Worm (Caenorhabditis elegans) whole organism, early embryonic: ENCODE measurements around the gene C33G3.6.

Experiments
- B0310.2 ChIP-seq: sonication (generic microtip); optimal IDR thresholded peaks from 2 replicates; lab custom pipeline; 2016; ENCODE audit warnings: mild to moderate bottlenecking, missing genetic modification characterization, missing compliant biosample characterization
- F13C5.2 ChIP-seq: sonication (generic microtip); optimal IDR thresholded peaks from 2 replicates; lab custom pipeline; 2017; ENCODE audit warnings: mild to moderate bottlenecking, missing genetic modification characterization, inconsistent platforms, missing compliant biosample characterization
- aly-1 ChIP-seq: sonication (generic microtip); optimal IDR thresholded peaks from 2 replicates; lab custom pipeline; 2016; ENCODE audit warnings: missing genetic modification characterization, missing compliant biosample characterization
- ama-1 ChIP-seq: fragments of 150-350 bp; optimal IDR thresholded peaks from 2 replicates; lab custom pipeline; 2014
- ceh-13 ChIP-seq: fragments of 200-800 bp; sonication (Bioruptor generic); optimal IDR thresholded peaks from 2 replicates; lab custom pipeline; 2018; ENCODE audit warnings: mild to moderate bottlenecking, missing genetic modification characterization, missing compliant biosample characterization
- ceh-36 ChIP-seq: sonication (generic microtip); optimal IDR thresholded peaks from 2 replicates; lab custom pipeline; 2016; ENCODE audit warnings: missing genetic modification characterization, inconsistent platforms, missing compliant biosample characterization
- ets-7 ChIP-seq: sonication (generic microtip); optimal IDR thresholded peaks from 2 replicates; lab custom pipeline; 2016; ENCODE audit warnings: missing genotype, missing genetic modification characterization, missing compliant biosample characterization
- flt-1 ChIP-seq: fragments of 200-800 bp; sonication (Bioruptor generic); IDR thresholded peaks from 2 replicates; pipeline ENCODE4 v1.3.6; 2022; ENCODE audit warnings: missing genetic modification characterization, missing compliant biosample characterization
- hmbx-1 ChIP-seq: sonication (generic microtip); optimal IDR thresholded peaks from 2 replicates; lab custom pipeline; 2016; ENCODE audit warnings: mild to moderate bottlenecking, missing genetic modification characterization, missing compliant biosample characterization
- hmg-4 ChIP-seq: fragments of 200-800 bp; sonication (Bioruptor generic); optimal IDR thresholded peaks from 2 replicates; lab custom pipeline; 2018; ENCODE audit warnings: mild to moderate bottlenecking, missing genetic modification characterization, missing compliant biosample characterization
- hnd-1 ChIP-seq: sonication (generic microtip); optimal IDR thresholded peaks from 2 replicates; lab custom pipeline; 2016; ENCODE audit warnings: missing genetic modification characterization, missing compliant biosample characterization
- pes-1 ChIP-seq: fragments of 200-800 bp; sonication (Bioruptor generic); IDR thresholded peaks from 2 replicates; pipeline ENCODE4 v1.3.6; 2022; ENCODE audit warnings: missing genetic modification reagents, missing genetic modification characterization, missing compliant biosample characterization
- scrt-1 ChIP-seq: fragments of 200-800 bp; sonication (Bioruptor generic); IDR thresholded peaks from 2 replicates; pipeline ENCODE4 v1.3.6; 2022; ENCODE audit warnings: missing genetic modification characterization, missing compliant biosample characterization
- sea-1 ChIP-seq: fragments of 200-800 bp; sonication (Bioruptor generic); conservative IDR thresholded peaks from 2 replicates; pipeline ENCODE4 v1.3.6; 2022; ENCODE audit warnings: missing genetic modification characterization, missing compliant biosample characterization
- tbx-11 ChIP-seq: fragments of 200-800 bp; sonication (Bioruptor generic); IDR thresholded peaks from 2 replicates; pipeline ENCODE4 v1.3.6; 2022; ENCODE audit warnings: missing genetic modification characterization, missing compliant biosample characterization
- tbx-37 ChIP-seq: fragments of 200-800 bp; sonication (Bioruptor generic); conservative IDR thresholded peaks from 2 replicates; pipeline ENCODE4 v1.3.6; 2022; ENCODE audit warnings: missing genetic modification reagents, missing genetic modification characterization, missing compliant biosample characterization
- tra-4 ChIP-seq: sonication (generic microtip); optimal IDR thresholded peaks from 2 replicates; lab custom pipeline; 2017; ENCODE audit warnings: missing genetic modification characterization, missing compliant biosample characterization

C33G3.6 gene

ce11 chrX:14055715-14056114, 28.4 kb downstream of the C33G3.6 start:
- no peak for TF ChIP-seq hmg-4 (GFP tag; lab: Kevin White, UChicago)
- TF ChIP-seq tbx-37 (GFP tag; lab: Robert Waterston, UW), result no peak
- TF ChIP-seq hnd-1 (tag; lab: Kevin White, UChicago), result no peak
- no peak for TF ChIP-seq sea-1 (GFP tag; lab: Robert Waterston, UW)
- TF ChIP-seq aly-1 (tag; lab: Kevin White, UChicago), result no peak
- TF ChIP-seq pes-1 (GFP tag; lab: Robert Waterston, UW), result no peak
- no peak for TF ChIP-seq ceh-13 (GFP tag; lab: Kevin White, UChicago)
- no peak for TF ChIP-seq ama-1
- TF ChIP-seq scrt-1 (GFP tag; lab: Robert Waterston, UW), result no peak
- no peak for TF ChIP-seq tra-4 (tag; lab: Kevin White, UChicago)
- no peak for TF ChIP-seq hmbx-1 (tag; lab: Kevin White, UChicago)
- TF ChIP-seq ets-7, result no peak
- TF ChIP-seq F13C5.2 (tag; lab: Kevin White, UChicago), result no peak
- no peak for TF ChIP-seq tbx-11 (GFP tag; lab: Robert Waterston, UW)
- TF ChIP-seq flt-1 (GFP tag; lab: Robert Waterston, UW), result no peak

- TF ChIP-seq pes-1 (GFP tag; lab: Robert Waterston, UW) (0 out of 2 replicates have a peak, but pooled peaks have one; percentile 26), ceh-13 (GFP tag; lab: Kevin White, UChicago) (no peak)
Observed at ce11 chrX:14054799-14055198, 29.3 kb downstream of the C33G3.6 start.

ce11 chrX:14053754-14054153, 30.4 kb downstream of the C33G3.6 start:
- TF ChIP-seq flt-1 (GFP tag; lab: Robert Waterston, UW) (no peak), aly-1 (tag; lab: Kevin White, UChicago) (no peak), tbx-11 (GFP tag; lab: Robert Waterston, UW) (no peak)

ce11 chrX:14049235-14049634, 34.9 kb downstream of the C33G3.6 start, which contains the start of gene dyc-1:
Gene dyc-1 (plus strand): TSS chrX:14049535.
- TF ChIP-seq hmg-4 (GFP tag; lab: Kevin White, UChicago), result no peak
- no peak for TF ChIP-seq B0310.2
- TF ChIP-seq pes-1 (GFP tag; lab: Robert Waterston, UW), result no peak
- no peak for TF ChIP-seq flt-1 (GFP tag; lab: Robert Waterston, UW)
- no peak for TF ChIP-seq tra-4 (tag; lab: Kevin White, UChicago)
- TF ChIP-seq tbx-11 (GFP tag; lab: Robert Waterston, UW), result no peak
- TF ChIP-seq hnd-1 (tag; lab: Kevin White, UChicago), result no peak
- TF ChIP-seq ets-7, result no peak
- no peak for TF ChIP-seq ceh-36 (tag; lab: Kevin White, UChicago)
- no peak for TF ChIP-seq hmbx-1 (tag; lab: Kevin White, UChicago)
- no peak for TF ChIP-seq ama-1
- TF ChIP-seq scrt-1 (GFP tag; lab: Robert Waterston, UW), result no peak
- no peak for TF ChIP-seq tbx-37 (GFP tag; lab: Robert Waterston, UW)
- no peak for TF ChIP-seq ceh-13 (GFP tag; lab: Kevin White, UChicago)
- TF ChIP-seq aly-1 (tag; lab: Kevin White, UChicago), result no peak
- TF ChIP-seq sea-1 (GFP tag; lab: Robert Waterston, UW), result no peak
- no peak for TF ChIP-seq F13C5.2 (tag; lab: Kevin White, UChicago)

ce11 chrX:14047609-14048008, 36.5 kb downstream of the C33G3.6 start:
- TF ChIP-seq ceh-13 (GFP tag; lab: Kevin White, UChicago), result no peak
- no peak for TF ChIP-seq hmbx-1 (tag; lab: Kevin White, UChicago)
- no peak for TF ChIP-seq ets-7

ce11 chrX:14044362-14044761, 39.8 kb downstream of the C33G3.6 start:
- no peak for TF ChIP-seq pes-1 (GFP tag; lab: Robert Waterston, UW)
- TF ChIP-seq hmbx-1 (tag; lab: Kevin White, UChicago), result no peak
- no peak for TF ChIP-seq hmg-4 (GFP tag; lab: Kevin White, UChicago)
- no peak for TF ChIP-seq hnd-1 (tag; lab: Kevin White, UChicago)
- TF ChIP-seq tra-4 (tag; lab: Kevin White, UChicago), result no peak
- no peak for TF ChIP-seq tbx-11 (GFP tag; lab: Robert Waterston, UW)
- no peak for TF ChIP-seq flt-1 (GFP tag; lab: Robert Waterston, UW)
- no peak for TF ChIP-seq tbx-37 (GFP tag; lab: Robert Waterston, UW)
- no peak for TF ChIP-seq B0310.2
- no peak for TF ChIP-seq scrt-1 (GFP tag; lab: Robert Waterston, UW)
- TF ChIP-seq ets-7, result no peak

- TF ChIP-seq B0310.2, result no peak
- no peak for TF ChIP-seq tra-4 (tag; lab: Kevin White, UChicago)
- no peak for TF ChIP-seq aly-1 (tag; lab: Kevin White, UChicago)
- TF ChIP-seq ceh-36 (tag; lab: Kevin White, UChicago), result no peak
- no peak for TF ChIP-seq sea-1 (GFP tag; lab: Robert Waterston, UW)
- TF ChIP-seq pes-1 (GFP tag; lab: Robert Waterston, UW), result no peak
- no peak for TF ChIP-seq hmg-4 (GFP tag; lab: Kevin White, UChicago)
- no peak for TF ChIP-seq tbx-11 (GFP tag; lab: Robert Waterston, UW)
- TF ChIP-seq ceh-13 (GFP tag; lab: Kevin White, UChicago), result no peak
- TF ChIP-seq scrt-1 (GFP tag; lab: Robert Waterston, UW), result no peak
- TF ChIP-seq tbx-37 (GFP tag; lab: Robert Waterston, UW), result no peak
- no peak for TF ChIP-seq ama-1
- TF ChIP-seq F13C5.2 (tag; lab: Kevin White, UChicago), result no peak
- TF ChIP-seq flt-1 (GFP tag; lab: Robert Waterston, UW), result no peak
- no peak for TF ChIP-seq ets-7
Observed at ce11 chrX:14039293-14039692, 44.8 kb downstream of the C33G3.6 start.

- TF ChIP-seq sea-1 (GFP tag; lab: Robert Waterston, UW) (no peak), pes-1 (GFP tag; lab: Robert Waterston, UW) (no peak), ceh-36 (tag; lab: Kevin White, UChicago) (no peak), scrt-1 (GFP tag; lab: Robert Waterston, UW) (no peak), B0310.2 (no peak), tra-4 (tag; lab: Kevin White, UChicago) (no peak), hmbx-1 (tag; lab: Kevin White, UChicago) (no peak), ets-7 (no peak), flt-1 (GFP tag; lab: Robert Waterston, UW) (no peak), F13C5.2 (tag; lab: Kevin White, UChicago) (no peak), hmg-4 (GFP tag; lab: Kevin White, UChicago) (no peak), ama-1 (no peak), tbx-37 (GFP tag; lab: Robert Waterston, UW) (no peak), tbx-11 (GFP tag; lab: Robert Waterston, UW) (no peak), hnd-1 (tag; lab: Kevin White, UChicago) (no peak), aly-1 (tag; lab: Kevin White, UChicago) (no peak)
Observed at ce11 chrX:14033494-14033893, 50.6 kb downstream of the C33G3.6 start, which contains the start of gene arrd-25. Gene arrd-25 (plus strand): TSS chrX:14033794.
